Fruit fly (Drosophila melanogaster) whole organism, adult: ENCODE data around the gene T48.

ENCODE experiments used
- CG14711 ChIP-seq: fragments of 200-800 bp; sonication (Bioruptor generic); optimal IDR thresholded peaks from 2 replicates; lab custom pipeline; 2018; ENCODE audit warnings: missing biosample characterization, mild to moderate bottlenecking, missing genetic modification characterization, moderate library complexity
- CG7045 ChIP-seq: fragments of 200-800 bp; sonication (Bioruptor generic); optimal IDR thresholded peaks from 2 replicates; lab custom pipeline; 2017; ENCODE audit warnings: missing biosample characterization, mild to moderate bottlenecking, missing genetic modification characterization
- Crg-1 ChIP-seq: fragments of 200-800 bp; sonication (Bioruptor generic); optimal IDR thresholded peaks from 2 replicates; lab custom pipeline; 2016; ENCODE audit warnings: missing biosample characterization, missing genetic modification characterization
- Mnt ChIP-seq: fragments of 200-800 bp; sonication (Bioruptor generic); optimal IDR thresholded peaks from 2 replicates; lab custom pipeline; 2016; ENCODE audit warnings: missing biosample characterization, mild to moderate bottlenecking, missing genetic modification characterization
- bab1 ChIP-seq: fragments of 200-800 bp; sonication (Bioruptor generic); optimal IDR thresholded peaks from 3 replicates; lab custom pipeline; 2019; ENCODE audit warnings: missing biosample characterization, mild to moderate bottlenecking, missing genetic modification characterization, moderate library complexity
- kay ChIP-seq: fragments of 200-800 bp; sonication (Bioruptor generic); peaks from one replicate; lab custom pipeline; 2016; ENCODE audit warnings: missing biosample characterization, missing genetic modification characterization, borderline replicate concordance
- tj ChIP-seq: fragments of 200-800 bp; sonication (Bioruptor generic); optimal IDR thresholded peaks from 3 replicates; lab custom pipeline; 2017; ENCODE audit warnings: missing biosample characterization, mild to moderate bottlenecking, missing genetic modification characterization, moderate library complexity

DNA sequence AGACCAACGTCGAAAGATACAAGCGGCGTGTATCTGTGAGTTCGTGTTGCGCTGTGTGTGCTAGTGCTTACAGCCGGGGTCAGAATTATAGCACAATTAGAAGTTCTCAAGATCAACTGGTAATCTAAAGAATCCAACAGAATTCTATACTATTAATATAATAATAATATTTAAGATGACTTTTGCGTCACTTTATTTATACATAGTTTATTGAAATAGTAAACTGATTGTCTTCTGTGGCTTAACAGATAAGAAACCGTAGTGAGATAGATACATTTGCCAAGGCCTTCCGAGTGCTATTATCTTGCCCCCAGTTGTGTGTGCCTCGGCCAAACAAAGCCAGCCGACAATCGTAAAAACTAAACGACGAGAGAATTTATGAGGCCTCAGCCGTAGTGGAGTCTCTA lies 4.8 kb downstream of the T48 start:
- TF ChIP-seq Mnt: no peak
- no peak for TF ChIP-seq kay
- TF ChIP-seq tj: no peak
- TF ChIP-seq bab1 (GFP tag; lab: Kevin White, UChicago): no peak
- TF ChIP-seq CG7045: peak; percentile 30
- no peak for TF ChIP-seq Crg-1 (GFP tag; lab: Kevin White, UChicago)
- no peak for TF ChIP-seq CG14711
